Fruit fly (Drosophila melanogaster): Measurements from ENCODE around the gene CG13847.

Gene CG13847

DNA sequence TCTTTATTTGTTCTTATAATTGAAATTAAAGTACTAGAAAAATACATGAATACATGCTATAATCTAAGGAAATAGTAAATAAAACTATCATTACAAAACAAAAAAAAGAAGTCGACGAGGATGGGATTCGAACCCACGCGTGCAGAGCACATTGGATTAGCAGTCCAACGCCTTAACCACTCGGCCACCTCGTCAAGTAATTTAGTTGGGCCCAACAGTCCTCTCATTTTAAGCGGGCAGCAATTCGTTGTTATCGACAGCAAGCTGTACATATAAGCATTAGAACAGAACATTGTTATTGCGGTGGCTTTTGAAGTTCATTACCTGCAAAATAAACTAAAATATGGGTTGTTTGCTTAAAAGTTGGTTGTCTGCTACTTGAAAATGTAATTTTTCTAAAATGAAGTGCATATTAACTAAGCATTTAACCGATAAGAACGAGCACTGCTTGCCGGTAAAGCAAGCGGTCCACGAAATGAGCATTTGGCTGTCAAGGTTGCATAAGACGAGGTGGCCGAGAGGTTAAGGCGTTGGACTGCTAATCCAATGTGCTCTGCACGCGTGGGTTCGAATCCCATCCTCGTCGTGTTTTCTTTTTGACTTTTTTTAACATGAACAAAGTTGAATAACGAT lies 38.8 kb downstream of the CG13847 start:
- TF ChIP-seq CG16863 (GFP tag; optimal IDR thresholded peaks at IDR 0.05) = no peak
- no peak for TF ChIP-seq CG12659 (GFP tag; optimal IDR thresholded peaks at IDR 0.05)
- peak; percentile 95 for TF ChIP-seq chinmo (GFP tag; IDR thresholded peaks at IDR 0.05; ENCODE audit: partially characterized antibody)
- no peak for TF ChIP-seq caup (GFP tag; optimal IDR thresholded peaks at IDR 0.05; ENCODE audit: severe bottlenecking)
- no peak for TF ChIP-seq Mad (GFP tag; optimal IDR thresholded peaks at IDR 0.05)
- no peak for TF ChIP-seq CG8359 (GFP tag; optimal IDR thresholded peaks at IDR 0.05; ENCODE audit: borderline replicate concordance)
- no peak for TF ChIP-seq CG8290 (GFP tag; optimal IDR thresholded peaks at IDR 0.05)
- peak in 1 of 2 experiments; percentile 16 for TF ChIP-seq CG8290 (tag; optimal IDR thresholded peaks at IDR 0.05)
- no peak for TF ChIP-seq tx (GFP tag; optimal IDR thresholded peaks at IDR 0.05)
- no peak for TF ChIP-seq yki (optimal IDR thresholded peaks at IDR 0.05)
- no peak for TF ChIP-seq CG7745 (tag; optimal IDR thresholded peaks at IDR 0.05)
- no peak for TF ChIP-seq fd102C (GFP tag; optimal IDR thresholded peaks at IDR 0.05)
- TF ChIP-seq CG12236 (GFP tag; optimal IDR thresholded peaks at IDR 0.05) = no peak
- no peak for TF ChIP-seq z (GFP tag; IDR thresholded peaks at IDR 0.05)
- no peak for TF ChIP-seq eyg (GFP tag; optimal IDR thresholded peaks at IDR 0.05)
- TF ChIP-seq CG32772 (GFP tag; IDR thresholded peaks at IDR 0.05) = no peak
- TF ChIP-seq CG34224 (GFP tag; IDR thresholded peaks at IDR 0.05; ENCODE audit: partially characterized antibody) = peak; percentile 55; the same call in 2 of the 3 replicates
- peak; percentile 83 for TF ChIP-seq bbx (GFP tag; IDR thresholded peaks at IDR 0.05; ENCODE audit: partially characterized antibody)
- no peak for TF ChIP-seq CG3065 (GFP tag; optimal IDR thresholded peaks at IDR 0.05)
- no peak for TF ChIP-seq slou (GFP tag; optimal IDR thresholded peaks at IDR 0.05)
- TF ChIP-seq CG17328 (GFP tag; IDR thresholded peaks at IDR 0.05) = 0 out of 2 replicates have a peak, but pooled peaks have one; percentile 20
- TF ChIP-seq CG8765 (GFP tag; IDR thresholded peaks at IDR 0.05) = no peak
- no peak for TF ChIP-seq CG10959 (GFP tag; IDR thresholded peaks at IDR 0.05)
- TF ChIP-seq CG11504 (tag; optimal IDR thresholded peaks at IDR 0.05) = peak; percentile 5
- no peak for TF ChIP-seq CG14050 (GFP tag; IDR thresholded peaks at IDR 0.05)
- no peak for TF ChIP-seq YL-1 (GFP tag; optimal IDR thresholded peaks at IDR 0.05)
- no peak for TF ChIP-seq emc (GFP tag; optimal IDR thresholded peaks at IDR 0.05)
- TF ChIP-seq CG2116 (GFP tag; optimal IDR thresholded peaks at IDR 0.05) = peak; percentile 7
- no peak for TF ChIP-seq twi (tag; optimal IDR thresholded peaks at IDR 0.05)
- TF ChIP-seq CG2129 (GFP tag; IDR thresholded peaks at IDR 0.05; ENCODE audit: partially characterized antibody) = peak; percentile 19; the same call in 1 of the 2 replicates
- peak; percentile 93 for TF ChIP-seq mld (GFP tag; IDR thresholded peaks at IDR 0.05; ENCODE audit: partially characterized antibody)
- no peak for TF ChIP-seq gro (GFP tag; optimal IDR thresholded peaks at IDR 0.05)
- TF ChIP-seq Stat92E (GFP tag; optimal IDR thresholded peaks at IDR 0.05) = peak in 1 of 3 experiments; percentile 73
- TF ChIP-seq CG9932 (GFP tag; IDR thresholded peaks at IDR 0.05) = no peak
- TF ChIP-seq CG6854 (GFP tag; optimal IDR thresholded peaks at IDR 0.05) = no peak
- TF ChIP-seq bab2 (GFP tag; optimal IDR thresholded peaks at IDR 0.05) = no peak
- 0 out of 4 replicates have a peak, but pooled peaks have one; percentile 56 for TF ChIP-seq Dll (GFP tag; IDR thresholded peaks at IDR 0.05; ENCODE audit: partially characterized antibody)
- TF ChIP-seq CG31365 (tag; optimal IDR thresholded peaks at IDR 0.05) = peak; percentile 99
- TF ChIP-seq sens (GFP tag) = peak; percentile 68
- TF ChIP-seq HmgD (GFP tag; optimal IDR thresholded peaks at IDR 0.05) = no peak
- TF ChIP-seq CG4424 (GFP tag; optimal IDR thresholded peaks at IDR 0.05) = no peak
- no peak for TF ChIP-seq mirr (GFP tag; optimal IDR thresholded peaks at IDR 0.05)
- peak; percentile 86 for TF ChIP-seq nerfin-2 (GFP tag; IDR thresholded peaks at IDR 0.05; ENCODE audit: partially characterized antibody)
- TF ChIP-seq cad (GFP tag; optimal IDR thresholded peaks at IDR 0.05) = no peak
- TF ChIP-seq CG2889 (GFP tag; IDR thresholded peaks at IDR 0.05) = no peak
- no peak for TF ChIP-seq al (GFP tag; IDR thresholded peaks at IDR 0.05)
- TF ChIP-seq hkb (optimal IDR thresholded peaks at IDR 0.05) = peak; percentile 55
- no peak for TF ChIP-seq hkb (GFP tag; IDR thresholded peaks at IDR 0.05)
- no peak for TF ChIP-seq tio (GFP tag; optimal IDR thresholded peaks at IDR 0.05)
- no peak for TF ChIP-seq salm (tag; optimal IDR thresholded peaks at IDR 0.05)

Data from whole organism, embryonic.